Worm (Caenorhabditis elegans): ENCODE results near the gene tgt-2.

tgt-2 gene

ce11 chrV:18978301-18978700, 19.8 kb upstream of the tgt-2 start:
- TF ChIP-seq eor-1 (tag; optimal IDR thresholded peaks at IDR 0.05), result no peak
- TF ChIP-seq ceh-28 (tag; optimal IDR thresholded peaks at IDR 0.05), result no peak
- TF ChIP-seq daf-12 (tag; optimal IDR thresholded peaks at IDR 0.05), result no peak
- TF ChIP-seq mml-1 (tag; optimal IDR thresholded peaks at IDR 0.05), result no peak
- TF ChIP-seq elt-2 (tag; optimal IDR thresholded peaks at IDR 0.05), result peak; percentile 75
- no peak for TF ChIP-seq fos-1 (tag; optimal IDR thresholded peaks at IDR 0.05)
- TF ChIP-seq pha-4 (tag; optimal IDR thresholded peaks at IDR 0.05), result peak; percentile 35
- TF ChIP-seq ztf-11 (tag; optimal IDR thresholded peaks at IDR 0.05), result no peak
- TF ChIP-seq ceh-16 (tag; optimal IDR thresholded peaks at IDR 0.05), result no peak
- TF ChIP-seq nfya-1 (tag; optimal IDR thresholded peaks at IDR 0.05; ENCODE audit: insufficient read depth), result no peak
- TF ChIP-seq nhr-237 (tag; optimal IDR thresholded peaks at IDR 0.05), result no peak
- peak; percentile 24 for TF ChIP-seq pqm-1 (tag; optimal IDR thresholded peaks at IDR 0.05)
- no peak for TF ChIP-seq lsy-12 (tag; optimal IDR thresholded peaks at IDR 0.05)
- no peak for TF ChIP-seq elt-1 (tag; optimal IDR thresholded peaks at IDR 0.05)

DNA sequence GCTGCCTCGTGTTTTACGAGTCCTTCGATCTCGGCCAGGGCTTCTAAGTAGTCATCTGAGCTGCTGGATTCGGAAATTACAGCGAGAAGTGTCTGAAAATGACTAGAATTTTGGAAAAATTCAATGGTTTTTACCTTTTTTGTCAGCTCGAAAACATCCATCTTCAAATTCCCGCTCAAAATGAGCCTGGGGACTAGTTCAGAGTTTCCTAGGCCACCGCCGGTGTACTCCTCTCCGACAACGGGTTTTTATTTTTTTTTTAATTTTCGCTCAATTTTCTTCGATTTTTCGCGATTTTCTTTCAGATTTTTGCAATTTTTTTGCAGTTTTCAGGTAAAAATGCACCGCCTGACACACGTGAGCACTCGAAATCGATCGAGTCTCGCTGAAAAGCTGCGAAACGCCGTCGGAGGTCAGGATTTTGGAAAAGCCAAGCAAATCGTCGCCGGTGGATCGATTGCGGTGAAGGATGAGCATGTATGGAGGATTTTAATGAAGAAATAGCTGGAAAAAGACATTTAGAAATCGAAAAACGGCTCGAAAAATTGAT, 17.1 kb upstream of the tgt-2 start, which contains the start of the genes mrps-35 and sws-1:
Gene mrps-35 (plus strand): TSS at position 327 of the 550 bp plus-strand sequence.
Gene sws-1 (minus strand): TSS at position 500 of the 550 bp plus-strand sequence.
- TF ChIP-seq lin-15B (tag; optimal IDR thresholded peaks at IDR 0.05) (peak; percentile 58), nhr-77 (tag; optimal IDR thresholded peaks at IDR 0.05) (no peak), pha-4 (tag; optimal IDR thresholded peaks at IDR 0.05) (peak; percentile 72), nfya-1 (tag; optimal IDR thresholded peaks at IDR 0.05; ENCODE audit: insufficient read depth) (peak; percentile 63), elt-3 (tag; optimal IDR thresholded peaks at IDR 0.05) (no peak), lin-39 (tag; optimal IDR thresholded peaks at IDR 0.05) (peak; percentile 3), hmg-11 (tag; optimal IDR thresholded peaks at IDR 0.05) (peak; percentile 20), lsy-12 (tag; optimal IDR thresholded peaks at IDR 0.05) (peak; percentile 69), eor-1 (tag; optimal IDR thresholded peaks at IDR 0.05) (peak in 1 of 2 experiments; percentile 43), ama-1 (optimal IDR thresholded peaks at IDR 0.05) (no peak), elt-2 (tag; optimal IDR thresholded peaks at IDR 0.05) (peak; percentile 11), ztf-4 (tag; optimal IDR thresholded peaks at IDR 0.05) (no peak), skn-1 (tag; optimal IDR thresholded peaks at IDR 0.05) (no peak), nhr-43 (tag; optimal IDR thresholded peaks at IDR 0.05; ENCODE audit: poor library complexity, severe bottlenecking) (peak; percentile 74), snpc-4 (tag; optimal IDR thresholded peaks at IDR 0.05) (peak; percentile 31), nhr-23 (tag; optimal IDR thresholded peaks at IDR 0.05) (peak; percentile 76)

- TF ChIP-seq nfya-1 (tag; optimal IDR thresholded peaks at IDR 0.05; ENCODE audit: insufficient read depth) (no peak), ztf-4 (tag; optimal IDR thresholded peaks at IDR 0.05) (no peak)
These were observed 16.4 kb upstream of the tgt-2 start for ce11 chrV:18981736-18982135.

ce11 chrV:18984656-18985055, 13.5 kb upstream of the tgt-2 start:
- peak; percentile 83 for TF ChIP-seq ceh-28 (tag; optimal IDR thresholded peaks at IDR 0.05)

DNA sequence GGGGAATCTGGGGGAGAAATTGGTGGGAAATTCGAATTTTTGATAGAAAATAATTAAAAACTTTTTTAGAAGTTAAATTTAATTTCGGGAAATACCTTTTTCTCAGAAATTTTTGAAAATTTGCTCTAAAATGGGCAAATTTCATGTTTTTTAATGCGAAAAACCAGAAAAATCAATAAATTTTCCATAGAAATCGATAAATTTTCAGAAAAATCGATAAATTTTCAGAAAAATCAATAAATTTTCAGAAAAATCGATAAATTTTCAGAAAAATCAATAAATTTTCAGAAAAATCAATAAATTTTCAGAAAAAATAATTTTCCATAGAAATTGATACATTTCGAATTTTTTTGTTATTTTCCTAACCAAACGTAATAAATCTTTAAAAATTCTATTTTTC, 12.0 kb upstream of the tgt-2 start:
- TF ChIP-seq ceh-28 (tag; optimal IDR thresholded peaks at IDR 0.05) (peak; percentile 90), pqm-1 (tag; optimal IDR thresholded peaks at IDR 0.05) (no peak)

DNA sequence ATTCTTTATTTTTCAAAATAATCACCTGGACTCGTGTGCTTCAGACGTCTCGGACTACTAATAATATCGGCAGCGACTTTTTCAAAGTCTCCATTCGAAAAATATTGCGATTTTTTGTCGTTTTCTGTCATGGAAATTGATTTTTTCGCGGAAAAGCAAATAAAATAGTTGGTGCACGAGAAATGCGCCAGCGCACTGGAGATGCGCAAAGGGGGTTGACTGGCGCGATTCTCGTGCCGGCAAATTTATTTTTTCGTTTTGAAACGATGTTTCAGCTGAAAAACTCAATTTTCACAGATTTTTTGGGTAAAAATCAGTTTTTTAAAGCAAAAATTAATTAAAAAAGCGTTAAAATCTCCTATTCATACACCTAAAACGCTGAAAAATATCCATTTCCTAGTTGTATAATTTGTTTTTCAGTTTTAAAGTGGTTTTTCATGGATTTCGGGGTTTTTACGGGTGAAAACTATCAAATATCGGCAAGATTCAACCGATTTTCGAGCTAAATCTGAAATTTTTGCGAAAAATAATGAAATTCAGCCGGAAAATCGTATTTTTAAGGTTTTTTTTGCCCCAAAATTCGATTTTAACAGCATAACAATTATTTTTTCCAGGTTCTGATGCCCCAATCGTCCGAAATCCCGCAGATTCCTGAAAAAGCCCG, 7.8 kb upstream of the tgt-2 start, which contains the start of the genes reps-1 and Y39B6A.37:
Gene reps-1 (minus strand): TSS at position 263 of the 664 bp plus-strand sequence.
Gene Y39B6A.37 (plus strand): TSS at position 614 of the 664 bp plus-strand sequence.
- TF ChIP-seq lin-39 (tag; optimal IDR thresholded peaks at IDR 0.05) (peak; percentile 49), egl-5 (tag; optimal IDR thresholded peaks at IDR 0.05) (peak; percentile 28), nhr-237 (tag; optimal IDR thresholded peaks at IDR 0.05) (no peak), hmg-11 (tag; optimal IDR thresholded peaks at IDR 0.05) (peak; percentile 61), egl-27 (tag; optimal IDR thresholded peaks at IDR 0.05) (no peak), R02D3.7 (tag; optimal IDR thresholded peaks at IDR 0.05) (peak; percentile 51), ztf-11 (tag; optimal IDR thresholded peaks at IDR 0.05) (no peak), fkh-10 (GFP tag; optimal IDR thresholded peaks at IDR 0.05) (peak; percentile 2), eor-1 (tag; optimal IDR thresholded peaks at IDR 0.05) (no peak), elt-1 (tag; optimal IDR thresholded peaks at IDR 0.05) (no peak), zag-1 (tag; optimal IDR thresholded peaks at IDR 0.05) (no peak), ztf-4 (tag; optimal IDR thresholded peaks at IDR 0.05) (no peak), tbx-2 (tag; optimal IDR thresholded peaks at IDR 0.05) (peak; percentile 35), ceh-28 (tag; optimal IDR thresholded peaks at IDR 0.05) (peak; percentile 54), snpc-4 (tag; optimal IDR thresholded peaks at IDR 0.05) (no peak), ceh-16 (tag; optimal IDR thresholded peaks at IDR 0.05) (no peak), nhr-28 (tag; optimal IDR thresholded peaks at IDR 0.05) (no peak), elt-2 (tag; optimal IDR thresholded peaks at IDR 0.05) (peak; percentile 33), lin-15B (tag; optimal IDR thresholded peaks at IDR 0.05) (peak; percentile 61), nhr-11 (tag; optimal IDR thresholded peaks at IDR 0.05) (no peak), nhr-23 (tag; optimal IDR thresholded peaks at IDR 0.05) (peak; percentile 63), ceh-82 (tag; optimal IDR thresholded peaks at IDR 0.05) (no peak), mdl-1 (tag; optimal IDR thresholded peaks at IDR 0.05) (no peak), nfya-1 (tag; optimal IDR thresholded peaks at IDR 0.05; ENCODE audit: insufficient read depth) (peak; percentile 58), skn-1 (tag; optimal IDR thresholded peaks at IDR 0.05) (no peak), nhr-12 (tag; optimal IDR thresholded peaks at IDR 0.05) (no peak), jun-1 (tag; optimal IDR thresholded peaks at IDR 0.05) (peak; percentile 10), nhr-25 (tag; optimal IDR thresholded peaks at IDR 0.05) (peak; percentile 54), nhr-43 (tag; optimal IDR thresholded peaks at IDR 0.05; ENCODE audit: poor library complexity, severe bottlenecking) (peak; percentile 38), pha-4 (tag; optimal IDR thresholded peaks at IDR 0.05) (peak; percentile 74)

All from whole organism, L3 larva.